Fruit fly (Drosophila melanogaster): ENCODE measurements around the gene CG6012.

CG6012 gene

DNA sequence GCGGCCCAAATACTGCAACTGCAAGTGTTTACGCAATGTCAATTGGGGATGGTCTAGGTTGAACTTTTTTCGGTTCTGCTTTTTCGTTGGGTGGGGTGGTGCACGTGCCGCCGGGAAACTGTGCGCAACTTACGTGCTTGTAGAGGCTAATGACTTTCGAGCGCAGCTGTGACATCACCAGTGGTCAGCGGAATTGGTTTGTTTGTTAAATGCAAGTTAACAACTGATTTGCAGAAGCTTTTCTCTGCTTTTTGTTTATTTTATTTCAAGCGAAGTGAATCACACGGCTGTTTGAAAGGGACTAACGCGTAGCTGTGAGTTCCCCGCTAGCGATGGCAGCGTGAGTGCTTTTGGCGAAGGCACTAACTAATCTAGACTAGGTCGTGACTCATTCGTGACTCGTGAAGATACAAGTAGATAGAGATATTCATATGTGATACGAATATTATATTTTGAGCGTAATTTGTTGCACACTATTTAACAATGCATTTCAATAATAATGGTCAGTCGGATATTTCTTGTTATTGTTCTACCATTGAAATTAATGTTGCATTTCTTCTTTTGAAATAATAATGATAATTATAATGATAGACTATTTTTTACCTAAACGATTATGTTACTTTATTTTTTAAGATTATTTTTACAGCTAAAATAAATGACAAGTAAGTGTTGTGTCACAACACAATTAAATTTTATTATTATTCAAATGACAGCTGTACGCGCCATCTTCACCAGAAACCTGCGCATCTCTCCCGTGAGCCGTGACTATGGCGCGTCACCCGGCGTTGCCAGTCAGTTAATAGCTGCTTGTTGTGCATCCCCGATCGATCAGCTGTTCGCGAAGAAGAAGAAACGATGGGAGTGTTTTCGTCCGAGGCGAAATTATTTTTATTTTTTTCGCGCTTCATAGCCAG lies 26.6 kb upstream of the CG6012 start, which contains the start of the genes osi and tweek (continued):
- TF ChIP-seq Eip78C (GFP tag) (peak; percentile 84), CG3032 (tag; optimal IDR thresholded peaks at IDR 0.05) (peak; percentile 29), CG8632 (GFP tag; optimal IDR thresholded peaks at IDR 0.05) (peak; percentile 31), Sox15 (GFP tag; optimal IDR thresholded peaks at IDR 0.05) (peak; percentile 31), Eip75B (GFP tag; optimal IDR thresholded peaks at IDR 0.05) (peak; percentile 19), cyc (GFP tag; optimal IDR thresholded peaks at IDR 0.05) (peak; percentile 54), CG11762 (GFP tag; optimal IDR thresholded peaks at IDR 0.05; ENCODE audit: insufficient read depth) (no peak), vri (GFP tag; optimal IDR thresholded peaks at IDR 0.05) (peak; percentile 72), CG8319 (GFP tag; optimal IDR thresholded peaks at IDR 0.05) (no peak), CG1621 (tag; optimal IDR thresholded peaks at IDR 0.05) (no peak), pdm3 (GFP tag; optimal IDR thresholded peaks at IDR 0.05) (no peak), fd85E (GFP tag; optimal IDR thresholded peaks at IDR 0.05) (no peak), CG34406 (GFP tag; optimal IDR thresholded peaks at IDR 0.05) (peak; percentile 29), fd59A (GFP tag; optimal IDR thresholded peaks at IDR 0.05) (no peak), Blimp-1 (GFP tag; optimal IDR thresholded peaks at IDR 0.05) (no peak), CG15336 (GFP tag; IDR thresholded peaks at IDR 0.05) (no peak), CG7368 (GFP tag; optimal IDR thresholded peaks at IDR 0.05) (no peak), dsx (GFP tag; optimal IDR thresholded peaks at IDR 0.05; ENCODE audit: poor library complexity, severe bottlenecking) (no peak), topi (GFP tag; optimal IDR thresholded peaks at IDR 0.05) (peak; percentile 58), CG11294 (GFP tag; IDR thresholded peaks at IDR 0.05) (no peak), fkh (GFP tag; optimal IDR thresholded peaks at IDR 0.05) (peak; percentile 4), Gug (GFP tag; IDR thresholded peaks at IDR 0.05) (no peak), Ets96B (tag; optimal IDR thresholded peaks at IDR 0.05) (peak; percentile 21), Ets21C (GFP tag; optimal IDR thresholded peaks at IDR 0.05) (peak; percentile 42), Sox14 (GFP tag; optimal IDR thresholded peaks at IDR 0.05) (peak; percentile 28), CG6276 (GFP tag; optimal IDR thresholded peaks at IDR 0.05) (no peak)

DNA sequence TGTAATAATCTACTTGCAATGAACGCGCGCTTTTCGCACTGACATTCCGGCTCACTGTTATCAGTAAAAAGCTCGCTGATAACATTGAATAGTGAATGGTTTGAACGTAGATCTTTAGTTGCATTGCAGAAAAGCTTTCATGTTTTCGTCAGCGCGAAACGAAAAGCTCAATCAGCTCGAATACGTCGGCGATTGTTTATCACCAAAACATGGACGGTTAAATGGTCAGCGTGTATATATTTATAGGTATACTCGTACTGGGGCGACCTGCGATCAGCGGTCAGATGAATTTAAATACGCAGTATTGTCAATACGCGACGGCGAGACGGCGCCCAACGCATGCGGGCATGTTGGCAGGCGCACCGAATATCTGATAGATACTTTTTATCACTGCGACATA lies 25.2 kb upstream of the CG6012 start:
- TF ChIP-seq CG16779 (tag; optimal IDR thresholded peaks at IDR 0.05) (peak; percentile 25), CG6854 (GFP tag; optimal IDR thresholded peaks at IDR 0.05) (no peak), lz (GFP tag; optimal IDR thresholded peaks at IDR 0.05) (no peak), svp (GFP tag) (peak; percentile 92), Lpt (GFP tag; optimal IDR thresholded peaks at IDR 0.05) (no peak), achi (GFP tag; optimal IDR thresholded peaks at IDR 0.05) (no peak), fkh (GFP tag; optimal IDR thresholded peaks at IDR 0.05) (no peak), CG15336 (GFP tag; IDR thresholded peaks at IDR 0.05) (no peak), dac (GFP tag; optimal IDR thresholded peaks at IDR 0.05) (no peak), vri (GFP tag; optimal IDR thresholded peaks at IDR 0.05) (peak; percentile 32)

DNA sequence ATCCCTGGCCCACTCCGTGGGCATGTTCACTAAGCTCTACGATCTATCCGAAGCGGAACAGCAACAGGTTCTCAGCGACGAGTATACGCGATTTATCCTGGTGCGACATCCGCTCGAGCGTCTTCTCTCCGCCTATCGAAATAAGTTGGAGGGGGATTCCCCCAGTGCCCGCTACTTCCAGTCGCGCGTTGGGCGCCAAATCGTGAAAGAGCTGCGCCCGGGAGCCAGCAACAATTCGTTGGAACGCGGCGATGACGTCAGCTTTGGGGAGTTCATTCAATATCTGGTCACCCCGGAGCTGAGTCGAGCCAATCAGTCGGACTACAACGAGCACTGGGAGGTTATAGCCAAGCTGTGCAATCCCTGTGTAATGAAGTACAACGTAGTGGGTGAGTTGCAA lies 24.1 kb upstream of the CG6012 start:
- TF ChIP-seq Met (GFP tag; optimal IDR thresholded peaks at IDR 0.05) (no peak), Hr39 (GFP tag; optimal IDR thresholded peaks at IDR 0.05) (no peak), CG15336 (GFP tag; IDR thresholded peaks at IDR 0.05) (no peak), OdsH (GFP tag; optimal IDR thresholded peaks at IDR 0.05) (no peak)

DNA sequence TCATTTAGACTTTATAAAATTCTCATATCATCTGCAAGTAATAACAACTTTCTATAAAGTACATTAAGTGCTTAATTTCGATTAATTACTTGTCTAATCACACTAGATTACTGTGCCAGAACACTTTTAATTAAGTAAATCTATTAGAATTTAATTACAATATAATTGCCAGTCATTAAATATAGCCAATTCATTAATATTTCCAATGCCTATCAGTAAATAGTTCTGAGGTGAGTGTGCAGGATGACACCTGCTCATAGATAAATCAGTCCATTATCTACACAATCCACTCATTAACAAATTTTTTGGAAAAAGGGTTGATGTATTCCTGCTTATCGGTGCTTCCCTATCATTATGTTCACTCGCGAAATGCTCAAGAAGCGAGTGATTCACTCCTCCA lies 23.4 kb upstream of the CG6012 start:
- no peak for TF ChIP-seq CG4318 (GFP tag; optimal IDR thresholded peaks at IDR 0.05)
- TF ChIP-seq svp (GFP tag): peak; percentile 33
